Worm (Caenorhabditis elegans) whole organism, L2 larva: ENCODE data around the gene rnr-2.

Experiments
- C34F6.9 ChIP-seq: fragments of 150-350 bp; optimal IDR thresholded peaks from 2 replicates; lab custom pipeline; 2014; ENCODE audit warnings: missing biosample characterization, missing genetic modification characterization
- F13H6.1 ChIP-seq: sonication (generic microtip); optimal IDR thresholded peaks from 2 replicates; lab custom pipeline; 2016; ENCODE audit warnings: missing genetic modification characterization, missing compliant biosample characterization
- R02D3.7 ChIP-seq: fragments of 150-350 bp; optimal IDR thresholded peaks from 2 replicates; lab custom pipeline; 2014; ENCODE audit warnings: missing biosample characterization, missing genetic modification characterization
- Y55F3AM.14 ChIP-seq: fragments of 200-800 bp; sonication (Bioruptor generic); optimal IDR thresholded peaks from 2 replicates; lab custom pipeline; 2018; ENCODE audit warnings: mild to moderate bottlenecking, missing genetic modification characterization, missing compliant biosample characterization
- ZK546.5 ChIP-seq: sonication (generic microtip); optimal IDR thresholded peaks from 2 replicates; lab custom pipeline; 2017; ENCODE audit warnings: missing biosample characterization, missing genetic modification characterization
- alr-1 ChIP-seq: fragments of 150-350 bp; optimal IDR thresholded peaks from 2 replicates; lab custom pipeline; 2014; ENCODE audit warnings: missing biosample characterization, missing genetic modification characterization
- ama-1 ChIP-seq: fragments of 150-350 bp; optimal IDR thresholded peaks from 2 replicates; lab custom pipeline; 2018; ENCODE audit warnings: inconsistent platforms
- ceh-16 ChIP-seq: fragments of 150-350 bp; optimal IDR thresholded peaks from 2 replicates; lab custom pipeline; 2014; ENCODE audit warnings: missing biosample characterization, missing genetic modification characterization
- crh-2 ChIP-seq: sonication (generic microtip); optimal IDR thresholded peaks from 2 replicates; lab custom pipeline; 2017; ENCODE audit warnings: missing biosample characterization, missing genetic modification characterization
- dmd-4 ChIP-seq: sonication (generic microtip); optimal IDR thresholded peaks from 2 replicates; lab custom pipeline; 2017; ENCODE audit warnings: missing biosample characterization, missing genetic modification characterization
- egl-27 ChIP-seq: sonication (generic microtip); optimal IDR thresholded peaks from 3 replicates; lab custom pipeline; 2017; ENCODE audit warnings: missing biosample characterization, missing genetic modification reagents, missing genetic modification characterization
- elt-3 ChIP-seq: sonication (generic microtip); optimal IDR thresholded peaks from 2 replicates; lab custom pipeline; 2017; ENCODE audit warnings: missing biosample characterization, missing genetic modification characterization
- gmeb-1 ChIP-seq: fragments of 150-350 bp; optimal IDR thresholded peaks from 2 replicates; lab custom pipeline; 2014; ENCODE audit warnings: missing biosample characterization, missing genetic modification characterization
- lin-11 ChIP-seq: fragments of 150-350 bp; sonication (generic microtip); optimal IDR thresholded peaks from 2 replicates; lab custom pipeline; 2014; ENCODE audit warnings: missing biosample characterization, missing genetic modification characterization, inconsistent platforms, mixed read lengths
- lin-13 ChIP-seq: fragments of 150-350 bp; optimal IDR thresholded peaks from 2 replicates; lab custom pipeline; 2014; ENCODE audit warnings: missing biosample characterization, missing genetic modification reagents, missing genetic modification characterization
- lin-39 ChIP-seq: fragments of 150-350 bp; optimal IDR thresholded peaks from 2 replicates; lab custom pipeline; 2014; ENCODE audit warnings: missing biosample characterization, missing genetic modification reagents, missing genetic modification characterization
- lsy-2 ChIP-seq, 2 experiments: fragments of 150-350 bp in 1 of 2; sonication (generic microtip) in 1 of 2; optimal IDR thresholded peaks; 2 replicates each; lab custom pipeline; 2014 to 2017; ENCODE audit warnings: missing biosample characterization in 2 of 2, missing genetic modification characterization in 2 of 2
- mab-5 ChIP-seq: fragments of 150-350 bp; optimal IDR thresholded peaks from 2 replicates; lab custom pipeline; 2014; ENCODE audit warnings: missing biosample characterization, missing genetic modification characterization
- mbf-1 ChIP-seq: sonication (generic microtip); optimal IDR thresholded peaks from 2 replicates; lab custom pipeline; 2017; ENCODE audit warnings: missing biosample characterization, missing genetic modification characterization
- mdl-1 ChIP-seq, 2 experiments: fragments of 150-350 bp in 1 of 2; sonication (generic microtip) in 1 of 2; optimal IDR thresholded peaks; 2 replicates each; lab custom pipeline; 2017; ENCODE audit warnings: missing biosample characterization in 2 of 2, missing genetic modification characterization in 2 of 2
- nhr-10 ChIP-seq: sonication (generic microtip); optimal IDR thresholded peaks from 2 replicates; lab custom pipeline; 2017; ENCODE audit warnings: missing biosample characterization, missing genetic modification characterization
- nhr-12 ChIP-seq: fragments of 150-350 bp; optimal IDR thresholded peaks from 2 replicates; lab custom pipeline; 2014; ENCODE audit warnings: missing biosample characterization, missing genetic modification characterization
- nhr-129 ChIP-seq: fragments of 150-350 bp; optimal IDR thresholded peaks from 2 replicates; lab custom pipeline; 2014; ENCODE audit warnings: missing biosample characterization, missing genetic modification characterization
- nhr-23 ChIP-seq: fragments of 150-350 bp; optimal IDR thresholded peaks from 2 replicates; lab custom pipeline; 2014; ENCODE audit warnings: missing biosample characterization, missing genetic modification reagents, missing genetic modification characterization
- nhr-25 ChIP-seq: fragments of 150-350 bp; sonication (generic microtip); optimal IDR thresholded peaks from 3 replicates; lab custom pipeline; 2014; ENCODE audit warnings: missing biosample characterization, missing genetic modification characterization
- nhr-6 ChIP-seq: fragments of 150-350 bp; optimal IDR thresholded peaks from 2 replicates; lab custom pipeline; 2014; ENCODE audit warnings: missing biosample characterization, missing genetic modification characterization
- nhr-77 ChIP-seq: fragments of 150-350 bp; optimal IDR thresholded peaks from 2 replicates; lab custom pipeline; 2014; ENCODE audit warnings: missing biosample characterization, missing genetic modification characterization
- sem-4 ChIP-seq: fragments of 150-350 bp; optimal IDR thresholded peaks from 2 replicates; lab custom pipeline; 2014; ENCODE audit warnings: missing biosample characterization, missing genetic modification reagents, missing genetic modification characterization
- skn-1 ChIP-seq: sonication (generic microtip); optimal IDR thresholded peaks from 2 replicates; lab custom pipeline; 2017; ENCODE audit warnings: missing biosample characterization, missing genetic modification characterization
- sma-3 ChIP-seq: sonication (generic microtip); optimal IDR thresholded peaks from 2 replicates; lab custom pipeline; 2016; ENCODE audit warnings: missing genetic modification reagents, missing genetic modification characterization, missing compliant biosample characterization
- sma-9 ChIP-seq, 2 experiments: fragments of 150-350 bp in 1 of 2; sonication (generic microtip) in 1 of 2; optimal IDR thresholded peaks; 2 replicates each; lab custom pipeline; 2014 to 2016; ENCODE audit warnings: missing genetic modification characterization in 2 of 2, mild to moderate bottlenecking in 1 of 2, missing biosample characterization in 1 of 2, missing compliant biosample characterization in 1 of 2, missing genetic modification reagents in 1 of 2, moderate library complexity in 1 of 2
- unc-55 ChIP-seq: fragments of 150-350 bp; sonication (generic microtip); optimal IDR thresholded peaks from 3 replicates; lab custom pipeline; 2014; ENCODE audit warnings: missing biosample characterization, missing genetic modification reagents, missing genetic modification characterization
- unc-62 ChIP-seq: fragments of 150-350 bp; optimal IDR thresholded peaks from 2 replicates; lab custom pipeline; 2014; ENCODE audit warnings: missing biosample characterization, missing genetic modification reagents, missing genetic modification characterization
- zag-1 ChIP-seq: fragments of 150-350 bp; optimal IDR thresholded peaks from 2 replicates; lab custom pipeline; 2014; ENCODE audit warnings: missing biosample characterization, missing genetic modification characterization
- ztf-1 ChIP-seq: fragments of 200-800 bp; sonication (Bioruptor generic); conservative IDR thresholded peaks from 2 replicates; pipeline ENCODE4 v1.3.6; 2022; ENCODE audit warnings: missing genetic modification characterization, missing compliant biosample characterization
- ztf-11 ChIP-seq: sonication (generic microtip); optimal IDR thresholded peaks from 2 replicates; lab custom pipeline; 2017; ENCODE audit warnings: missing biosample characterization, missing genetic modification characterization

Gene rnr-2

ce11 chrIII:4068120-4068519 lies 26.6 kb downstream of the rnr-2 start:
- TF ChIP-seq ceh-16 (no peak), ZK546.5 (tag; lab: Kevin White, UChicago) (no peak), unc-62 (no peak), sma-9 (GFP tag; optimal IDR thresholded peaks at IDR 0.05; lab: Kevin White, UChicago) (no peak), sma-9 (tag; optimal IDR thresholded peaks at IDR 0.05; lab: Kevin White, UChicago) (no peak), nhr-10 (no peak), skn-1 (no peak), lin-13 (GFP tag; lab: Kevin White, UChicago) (no peak), nhr-77 (no peak), gmeb-1 (no peak), sem-4 (tag; lab: Kevin White, UChicago) (no peak), ztf-1 (GFP tag; lab: Robert Waterston, UW) (no peak), mbf-1 (tag; lab: Kevin White, UChicago) (no peak), R02D3.7 (no peak), alr-1 (tag; lab: Kevin White, UChicago) (no peak)

ce11 chrIII:4066333-4066732 lies 28.4 kb downstream of the rnr-2 start, which contains the start of gene unc-79:
Gene unc-79 (plus strand): TSS chrIII:4066633.
- TF ChIP-seq dmd-4 = no peak
- no peak for TF ChIP-seq ztf-11 (tag; lab: Kevin White, UChicago)
- no peak for TF ChIP-seq nhr-25
- no peak for TF ChIP-seq nhr-77
- no peak for TF ChIP-seq lin-11
- TF ChIP-seq egl-27 (tag; lab: Kevin White, UChicago) = no peak
- no peak for TF ChIP-seq nhr-12 (tag; lab: Kevin White, UChicago)
- TF ChIP-seq unc-55 = no peak
- TF ChIP-seq lin-39 = no peak

- no peak for TF ChIP-seq ztf-1 (GFP tag; lab: Robert Waterston, UW)
- TF ChIP-seq sma-3 (GFP tag; lab: Kevin White, UChicago) = no peak
- TF ChIP-seq mab-5 (tag; lab: Kevin White, UChicago) = peak; percentile 15
- peak; percentile 15 for TF ChIP-seq crh-2 (tag; lab: Kevin White, UChicago)
- TF ChIP-seq nhr-6 (tag; lab: Kevin White, UChicago) = no peak
- TF ChIP-seq sem-4 (tag; lab: Kevin White, UChicago) = peak; percentile 27
- peak; percentile 21 for TF ChIP-seq lin-11
- peak; percentile 85 for TF ChIP-seq zag-1 (tag; lab: Kevin White, UChicago)
- peak; percentile 1 for TF ChIP-seq egl-27 (tag; lab: Kevin White, UChicago)
- peak; percentile 76 for TF ChIP-seq C34F6.9 (tag; lab: Kevin White, UChicago)
- TF ChIP-seq mbf-1 (tag; lab: Kevin White, UChicago) = no peak
- TF ChIP-seq nhr-12 (tag; lab: Kevin White, UChicago) = no peak
- TF ChIP-seq F13H6.1 (tag; lab: Kevin White, UChicago) = peak; percentile 71
- peak in 1 of 2 experiments; percentile 5 for TF ChIP-seq mdl-1 (tag; optimal IDR thresholded peaks at IDR 0.05; lab: Kevin White, UChicago)
- peak in 1 of 2 experiments; percentile 63 for TF ChIP-seq lsy-2 (tag; optimal IDR thresholded peaks at IDR 0.05; lab: Kevin White, UChicago)
- peak; percentile 31 for TF ChIP-seq sma-9 (GFP tag; optimal IDR thresholded peaks at IDR 0.05; lab: Kevin White, UChicago)
- TF ChIP-seq sma-9 (tag; optimal IDR thresholded peaks at IDR 0.05; lab: Kevin White, UChicago) = no peak
- peak; percentile 28 for TF ChIP-seq Y55F3AM.14 (GFP tag; lab: Kevin White, UChicago)
- no peak for TF ChIP-seq ZK546.5 (tag; lab: Kevin White, UChicago)
- TF ChIP-seq nhr-129 (tag; lab: Kevin White, UChicago) = peak; percentile 34
- no peak for TF ChIP-seq ama-1 (lab: Kevin White, UChicago)
- TF ChIP-seq unc-55 = peak; percentile 81
Measured at ce11 chrIII:4063724-4064123, 31.0 kb downstream of the rnr-2 start.

- TF ChIP-seq elt-3 (tag; lab: Kevin White, UChicago) (no peak), mbf-1 (tag; lab: Kevin White, UChicago) (no peak), nhr-10 (no peak), lin-39 (no peak), nhr-23 (no peak), lin-11 (no peak)
Measured at ce11 chrIII:4060019-4060418, 34.7 kb downstream of the rnr-2 start, which contains the start of gene his-70. Gene his-70 (minus strand): TSS chrIII:4060119.
